Fruit fly (Drosophila melanogaster) whole organism, pupa: ENCODE data around the gene Bap111.

Source experiments
- CG10348 ChIP-seq: fragments of 200-800 bp; sonication (Bioruptor generic); IDR thresholded peaks from 2 replicates; pipeline ENCODE4 v1.3.6; 2022; ENCODE audit warnings: missing biosample characterization, missing genetic modification characterization
- CG12605 ChIP-seq: fragments of 200-800 bp; sonication (Bioruptor generic); IDR thresholded peaks from 2 replicates; pipeline ENCODE4 v1.3.6; 2022; ENCODE audit warnings: missing biosample characterization, missing genetic modification characterization
- CG13204 ChIP-seq: fragments of 200-800 bp; sonication (Bioruptor generic); optimal IDR thresholded peaks from 2 replicates; lab custom pipeline; 2018; ENCODE audit warnings: missing biosample characterization, mild to moderate bottlenecking, missing genetic modification characterization, moderate library complexity
- CG14655 ChIP-seq: fragments of 200-800 bp; sonication (Bioruptor generic); optimal IDR thresholded peaks from 3 replicates; lab custom pipeline; 2017; ENCODE audit warnings: mild to moderate bottlenecking, missing biosample characterization, missing genetic modification reagents, missing genetic modification characterization
- CG15710 ChIP-seq: fragments of 200-800 bp; sonication (Bioruptor generic); optimal IDR thresholded peaks from 2 replicates; lab custom pipeline; 2018; ENCODE audit warnings: missing biosample characterization, mild to moderate bottlenecking, missing genetic modification characterization, moderate library complexity
- CG17806 ChIP-seq: fragments of 200-800 bp; sonication (Bioruptor generic); optimal IDR thresholded peaks from 2 replicates; lab custom pipeline; 2018; ENCODE audit warnings: missing biosample characterization, mild to moderate bottlenecking, missing genetic modification characterization, moderate library complexity
- CG32121 ChIP-seq: fragments of 200-800 bp; sonication (Bioruptor generic); IDR thresholded peaks from 2 replicates; pipeline ENCODE4 v1.3.6; 2022; ENCODE audit warnings: missing biosample characterization, missing genetic modification characterization
- CG34367 ChIP-seq: fragments of 200-800 bp; sonication (Bioruptor generic); optimal IDR thresholded peaks from 2 replicates; lab custom pipeline; 2018; ENCODE audit warnings: missing biosample characterization, mild to moderate bottlenecking, missing genetic modification characterization
- CG4496 ChIP-seq: fragments of 200-800 bp; sonication (Bioruptor generic); IDR thresholded peaks from 3 replicates; pipeline ENCODE4 v1.3.6; 2022; ENCODE audit warnings: missing biosample characterization, missing genetic modification characterization
- CG8159 ChIP-seq: fragments of 200-800 bp; sonication (Bioruptor generic); optimal IDR thresholded peaks from 3 replicates; lab custom pipeline; 2018; ENCODE audit warnings: missing biosample characterization, mild to moderate bottlenecking, missing genetic modification characterization, moderate library complexity
- CG8301 ChIP-seq: fragments of 200-800 bp; sonication (Bioruptor generic); optimal IDR thresholded peaks from 2 replicates; lab custom pipeline; 2018; ENCODE audit warnings: missing biosample characterization, mild to moderate bottlenecking, missing genetic modification characterization
- CG9948 ChIP-seq: fragments of 200-800 bp; sonication (Bioruptor generic); optimal IDR thresholded peaks from 2 replicates; lab custom pipeline; 2018; ENCODE audit warnings: missing biosample characterization, mild to moderate bottlenecking, missing genetic modification characterization, moderate library complexity
- D1 ChIP-seq: fragments of 200-800 bp; sonication (Bioruptor generic); optimal IDR thresholded peaks from 2 replicates; lab custom pipeline; 2018; ENCODE audit warnings: missing biosample characterization, mild to moderate bottlenecking, missing genetic modification characterization, moderate library complexity
- EcR ChIP-seq: fragments of 200-800 bp; sonication (Bioruptor generic); optimal IDR thresholded peaks from 3 replicates; lab custom pipeline; 2019; ENCODE audit warnings: missing biosample characterization, missing genetic modification characterization, mild to moderate bottlenecking, moderate library complexity, missing genetic modification reagents
- Ets98B ChIP-seq: fragments of 200-800 bp; sonication (Bioruptor generic); IDR thresholded peaks from 2 replicates; pipeline ENCODE4 v1.3.6; 2022; ENCODE audit warnings: missing biosample characterization, missing genetic modification characterization
- Pif1A ChIP-seq: fragments of 200-800 bp; sonication (Bioruptor generic); optimal IDR thresholded peaks from 3 replicates; lab custom pipeline; 2016; ENCODE audit warnings: missing biosample characterization, missing genetic modification characterization
- Pif1B ChIP-seq: fragments of 200-800 bp; sonication (Bioruptor generic); optimal IDR thresholded peaks from 3 replicates; lab custom pipeline; 2016; ENCODE audit warnings: missing biosample characterization, missing genetic modification characterization
- Snoo ChIP-seq: fragments of 200-800 bp; sonication (Bioruptor generic); optimal IDR thresholded peaks from 3 replicates; lab custom pipeline; 2017; ENCODE audit warnings: missing biosample characterization, mild to moderate bottlenecking, missing genetic modification characterization, inconsistent platforms
- fd96Ca ChIP-seq: fragments of 200-800 bp; sonication (Bioruptor generic); IDR thresholded peaks from 3 replicates; pipeline ENCODE4 v1.3.6; 2022; ENCODE audit warnings: missing biosample characterization, missing genetic modification characterization
- gl ChIP-seq: fragments of 200-800 bp; sonication (Bioruptor generic); optimal IDR thresholded peaks from 2 replicates; lab custom pipeline; 2018; ENCODE audit warnings: missing biosample characterization, mild to moderate bottlenecking, missing genetic modification characterization
- rn ChIP-seq: fragments of 200-800 bp; sonication (Bioruptor generic); IDR thresholded peaks from 2 replicates; pipeline ENCODE4 v1.3.6; 2022; ENCODE audit warnings: missing biosample characterization, missing genetic modification characterization

Gene Bap111

DNA sequence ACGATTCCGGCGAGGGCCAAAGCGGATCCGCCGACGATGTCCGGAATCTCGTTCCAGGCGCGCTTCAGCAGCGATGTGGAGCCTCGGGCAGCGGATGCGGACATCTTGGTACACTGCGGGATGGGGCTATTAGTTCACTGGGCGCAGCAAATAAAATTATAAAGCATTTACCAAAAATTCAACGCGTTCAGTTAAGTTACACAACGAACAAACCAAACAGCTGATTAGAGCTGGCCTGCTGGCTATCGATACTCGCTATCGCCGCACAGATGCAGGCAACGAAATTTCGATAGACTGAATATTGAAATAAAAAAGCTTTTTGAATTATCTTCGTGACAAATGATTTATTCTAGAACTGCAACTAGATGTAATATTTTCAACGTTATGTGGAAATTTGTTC, 10.6 kb downstream of the Bap111 start, which contains the start of gene NdufA3:
Gene NdufA3 (minus strand): TSS at position 317 of the 400 bp plus-strand sequence.
- TF ChIP-seq D1 (no peak), EcR (GFP tag; lab: Kevin White, UChicago) (no peak), rn (GFP tag; lab: Robert Waterston, UW) (no peak), CG14655 (GFP tag; lab: Kevin White, UChicago) (no peak), CG8301 (tag; lab: Kevin White, UChicago) (no peak), Ets98B (GFP tag; lab: Robert Waterston, UW) (no peak), fd96Ca (GFP tag; lab: Robert Waterston, UW) (no peak), CG10348 (GFP tag; lab: Robert Waterston, UW) (no peak)

DNA sequence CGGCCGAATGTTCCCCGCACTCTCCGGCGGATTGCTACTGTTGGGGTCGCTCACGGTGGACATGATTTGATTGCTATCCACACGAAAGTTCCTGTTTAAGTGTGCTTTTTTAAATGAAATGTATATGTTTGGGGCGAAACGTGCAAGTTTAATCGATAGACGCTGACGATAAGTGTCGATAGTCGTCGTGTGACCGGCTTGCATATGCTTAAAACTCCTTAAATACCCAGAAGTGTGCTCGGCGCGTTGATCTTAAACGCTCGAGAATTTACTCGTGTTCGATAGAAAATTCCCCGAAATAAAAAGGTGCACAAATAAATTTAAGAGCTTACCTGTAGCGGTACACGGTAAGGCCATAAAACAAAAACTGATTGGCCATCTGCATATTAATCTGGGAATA, 12.8 kb downstream of the Bap111 start, which contains the start of the genes Zpr1 and CG44532:
Gene Zpr1 (minus strand): TSS at position 179 of the 400 bp plus-strand sequence.
Gene CG44532 (plus strand): TSS at position 181 of the 400 bp plus-strand sequence.
- TF ChIP-seq Pif1A (no peak), CG9948 (tag; lab: Kevin White, UChicago) (no peak)
- TF ChIP-seq, all 21 proteins: peak for 0

DNA sequence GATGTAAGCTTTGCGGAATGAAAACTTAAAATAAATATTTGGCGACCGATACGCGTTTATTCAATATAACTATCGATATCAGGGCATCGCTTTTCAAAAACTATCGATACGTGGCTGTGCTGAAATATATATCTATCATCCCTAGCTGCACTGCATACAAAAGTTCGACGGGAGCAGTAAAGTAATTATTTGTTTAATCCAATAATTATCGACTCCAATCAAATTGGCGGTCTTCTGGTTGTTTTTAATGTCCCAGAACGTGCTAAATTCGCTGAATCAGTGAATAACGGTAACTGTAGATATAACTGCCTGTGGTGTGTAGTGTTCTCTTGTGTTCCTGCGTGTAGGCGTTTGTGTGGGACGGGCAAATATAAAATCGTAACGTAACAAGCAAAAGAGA, 14.0 kb downstream of the Bap111 start, which contains the start of gene mei-P26:
Gene mei-P26 (plus strand): TSS at position 146 of the 400 bp plus-strand sequence.
- TF ChIP-seq CG14655 (GFP tag; lab: Kevin White, UChicago) (no peak), CG10348 (GFP tag; lab: Robert Waterston, UW) (no peak), CG4496 (GFP tag; lab: Robert Waterston, UW) (no peak), Snoo (tag; lab: Kevin White, UChicago) (no peak), rn (GFP tag; lab: Robert Waterston, UW) (no peak), CG13204 (GFP tag; lab: Kevin White, UChicago) (no peak), D1 (no peak), CG8301 (tag; lab: Kevin White, UChicago) (no peak), EcR (GFP tag; lab: Kevin White, UChicago) (no peak), Pif1A (no peak), CG34367 (no peak), CG8159 (no peak), CG15710 (tag; lab: Kevin White, UChicago) (no peak), Ets98B (GFP tag; lab: Robert Waterston, UW) (no peak), CG9948 (tag; lab: Kevin White, UChicago) (no peak), CG12605 (GFP tag; lab: Robert Waterston, UW) (no peak), CG32121 (GFP tag; lab: Robert Waterston, UW) (no peak), fd96Ca (GFP tag; lab: Robert Waterston, UW) (no peak), gl (tag; lab: Kevin White, UChicago) (no peak)

DNA sequence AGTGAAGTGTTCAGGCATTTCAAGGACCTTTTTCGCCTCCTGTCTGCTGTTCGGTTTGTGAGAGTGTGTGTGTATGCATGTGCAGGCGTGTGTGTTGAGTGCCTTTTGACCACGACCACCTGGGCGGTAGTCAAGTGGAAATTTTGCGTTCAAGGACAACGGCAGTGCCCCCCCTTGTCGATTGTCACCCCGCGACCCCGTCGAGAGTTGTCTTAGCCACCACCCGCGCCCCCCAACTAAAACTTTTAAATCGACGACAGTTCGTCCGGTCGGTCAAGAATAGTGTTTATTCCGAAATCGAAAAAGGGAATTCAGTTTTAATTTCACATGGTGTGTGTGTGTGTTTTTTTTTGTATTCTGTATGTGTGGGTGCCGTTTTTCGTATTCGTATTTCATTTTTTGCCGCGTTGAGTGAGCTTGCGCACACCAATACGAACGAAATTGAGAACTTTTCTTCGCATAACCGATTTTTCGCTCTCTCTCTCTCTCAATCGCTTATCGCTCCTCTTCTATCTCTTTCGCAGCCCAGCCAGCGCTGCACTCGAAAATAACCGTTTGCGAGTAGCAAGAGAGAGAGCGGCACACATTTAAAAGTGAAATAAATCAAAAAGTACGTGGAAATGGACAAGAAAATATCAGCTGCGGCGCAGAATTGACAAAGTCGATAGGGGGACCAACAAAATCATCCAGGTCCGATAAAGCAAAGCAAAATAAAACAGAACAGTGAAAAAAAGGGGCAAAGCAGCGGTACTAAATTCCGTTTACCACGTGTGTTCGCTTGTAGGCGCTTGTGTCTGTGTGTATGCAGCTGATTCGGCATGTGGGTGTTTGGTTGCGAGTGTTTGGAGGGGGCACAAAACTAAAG, 14.8 kb downstream of the Bap111 start:
- TF ChIP-seq Ets98B (GFP tag; lab: Robert Waterston, UW) (peak; percentile 65), Snoo (tag; lab: Kevin White, UChicago) (no peak), Pif1B (GFP tag; lab: Kevin White, UChicago) (peak; percentile 61), Pif1A (no peak), fd96Ca (GFP tag; lab: Robert Waterston, UW) (no peak; the same call in 2 of the 3 replicates), EcR (GFP tag; lab: Kevin White, UChicago) (no peak), CG17806 (tag; lab: Kevin White, UChicago) (no peak), CG9948 (tag; lab: Kevin White, UChicago) (no peak), CG10348 (GFP tag; lab: Robert Waterston, UW) (no peak), CG13204 (GFP tag; lab: Kevin White, UChicago) (no peak), rn (GFP tag; lab: Robert Waterston, UW) (no peak), CG14655 (GFP tag; lab: Kevin White, UChicago) (no peak), CG34367 (peak; percentile 48), CG4496 (GFP tag; lab: Robert Waterston, UW) (peak; percentile 69), D1 (no peak), CG15710 (tag; lab: Kevin White, UChicago) (peak; percentile 1), CG32121 (GFP tag; lab: Robert Waterston, UW) (peak; percentile 57; the same call in 1 of the 2 replicates), gl (tag; lab: Kevin White, UChicago) (peak; percentile 25), CG8159 (peak; percentile 33), CG12605 (GFP tag; lab: Robert Waterston, UW) (peak; percentile 72), CG8301 (tag; lab: Kevin White, UChicago) (peak; percentile 21)

DNA sequence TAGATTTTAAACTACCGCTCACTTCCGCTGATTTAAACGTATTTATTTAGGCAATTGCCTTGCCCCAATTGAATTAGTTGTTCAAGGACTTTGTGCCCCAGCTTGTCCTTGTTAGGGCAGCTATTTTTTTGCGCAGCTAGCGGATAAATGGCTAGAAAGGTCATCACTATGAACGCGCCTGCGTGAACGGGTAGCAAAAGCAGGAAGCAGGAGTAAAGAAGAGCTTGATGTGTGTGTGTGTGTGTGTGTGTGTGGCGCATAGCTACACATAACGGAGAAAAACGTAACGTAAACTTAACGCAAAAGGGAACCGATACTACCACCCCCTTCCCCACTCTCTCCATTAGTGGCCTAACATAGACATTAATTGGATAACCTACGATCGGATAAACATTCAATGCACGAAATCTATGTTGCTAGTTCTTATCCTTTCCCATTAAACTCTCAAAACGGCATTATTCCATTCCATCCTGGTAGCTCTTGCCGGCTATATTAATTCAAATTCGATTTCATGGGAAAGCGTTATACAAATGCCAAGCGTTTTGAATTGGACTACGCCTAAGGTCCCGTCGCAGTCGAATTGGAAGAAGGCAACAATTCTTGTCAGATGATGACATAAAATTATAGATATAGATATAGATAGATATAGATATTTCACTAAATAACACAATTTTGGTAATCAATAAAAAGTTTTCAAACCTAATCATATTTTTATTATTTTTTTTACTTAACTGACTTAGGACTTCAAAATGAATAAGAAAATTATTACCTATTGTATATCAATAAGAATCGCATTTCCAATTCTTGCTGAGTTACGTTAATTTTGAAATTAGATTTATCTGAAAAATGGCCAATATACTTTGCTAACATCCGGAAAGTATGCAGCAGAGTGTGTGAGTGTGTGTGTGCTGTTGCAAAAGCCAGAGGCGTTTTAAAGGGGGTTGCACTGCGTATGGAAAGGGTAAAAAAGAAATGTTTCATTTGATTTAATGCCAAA, 15.7 kb downstream of the Bap111 start:
- TF ChIP-seq CG14655 (GFP tag; lab: Kevin White, UChicago), result no peak
- TF ChIP-seq CG9948 (tag; lab: Kevin White, UChicago), result no peak
- no peak for TF ChIP-seq Ets98B (GFP tag; lab: Robert Waterston, UW)
- no peak for TF ChIP-seq rn (GFP tag; lab: Robert Waterston, UW)
- TF ChIP-seq Snoo (tag; lab: Kevin White, UChicago), result no peak
- no peak for TF ChIP-seq CG4496 (GFP tag; lab: Robert Waterston, UW)
- TF ChIP-seq CG8301 (tag; lab: Kevin White, UChicago), result no peak
- TF ChIP-seq CG17806 (tag; lab: Kevin White, UChicago), result no peak
- no peak for TF ChIP-seq CG34367
- no peak for TF ChIP-seq EcR (GFP tag; lab: Kevin White, UChicago)
- no peak for TF ChIP-seq CG32121 (GFP tag; lab: Robert Waterston, UW)
- no peak for TF ChIP-seq CG13204 (GFP tag; lab: Kevin White, UChicago)
- TF ChIP-seq D1, result no peak
- TF ChIP-seq Pif1A, result no peak
- no peak for TF ChIP-seq CG12605 (GFP tag; lab: Robert Waterston, UW)
- TF ChIP-seq CG15710 (tag; lab: Kevin White, UChicago), result no peak
- no peak for TF ChIP-seq fd96Ca (GFP tag; lab: Robert Waterston, UW)
- no peak for TF ChIP-seq Pif1B (GFP tag; lab: Kevin White, UChicago)
- no peak for TF ChIP-seq CG8159
